Worm (Caenorhabditis elegans) whole organism, L3 larva: ENCODE data around the gene cyd-1.

Experiments
- ZK546.5 ChIP-seq: sonication (generic microtip); optimal IDR thresholded peaks from 2 replicates; lab custom pipeline; 2017; ENCODE audit warnings: missing biosample characterization, missing genetic modification characterization
- ama-1 ChIP-seq: fragments of 150-350 bp; optimal IDR thresholded peaks from 2 replicates; lab custom pipeline; 2018
- ceh-82 ChIP-seq: fragments of 150-350 bp; optimal IDR thresholded peaks from 2 replicates; lab custom pipeline; 2014; ENCODE audit warnings: missing biosample characterization, missing genetic modification characterization
- ceh-9 ChIP-seq: sonication (generic microtip); optimal IDR thresholded peaks from 2 replicates; lab custom pipeline; 2018; ENCODE audit warnings: missing biosample characterization, missing genetic modification characterization
- daf-12 ChIP-seq: fragments of 150-350 bp; optimal IDR thresholded peaks from 2 replicates; lab custom pipeline; 2014; ENCODE audit warnings: missing biosample characterization, missing genetic modification reagents, missing genetic modification characterization
- egl-27 ChIP-seq: sonication (generic microtip); optimal IDR thresholded peaks from 4 replicates; lab custom pipeline; 2017; ENCODE audit warnings: missing biosample characterization, missing genetic modification reagents, missing genetic modification characterization
- elt-1 ChIP-seq: fragments of 150-350 bp; optimal IDR thresholded peaks from 2 replicates; lab custom pipeline; 2014; ENCODE audit warnings: missing biosample characterization, missing genetic modification characterization
- elt-2 ChIP-seq: sonication (generic microtip); optimal IDR thresholded peaks from 2 replicates; lab custom pipeline; 2016; ENCODE audit warnings: missing genetic modification reagents, mild to moderate bottlenecking, missing genetic modification characterization, missing compliant biosample characterization
- elt-3 ChIP-seq, 3 experiments: fragments of 150-350 bp in 1 of 3; sonication (generic microtip) in 2 of 3; optimal IDR thresholded peaks; 2 replicates in 2 of 3; 4 replicates in 1 of 3; lab custom pipeline; 2014 to 2017; ENCODE audit warnings: missing biosample characterization in 3 of 3, missing genetic modification characterization in 3 of 3
- eor-1 ChIP-seq, 2 experiments: fragments of 150-350 bp; optimal IDR thresholded peaks; 2 replicates each; lab custom pipeline; 2014 to 2018; ENCODE audit warnings: missing biosample characterization in 2 of 2, missing genetic modification characterization in 2 of 2
- fkh-2 ChIP-seq: fragments of 150-350 bp; optimal IDR thresholded peaks from 2 replicates; lab custom pipeline; 2014; ENCODE audit warnings: missing biosample characterization, missing genetic modification reagents, missing genetic modification characterization
- fos-1 ChIP-seq: fragments of 150-350 bp; optimal IDR thresholded peaks from 2 replicates; lab custom pipeline; 2014; ENCODE audit warnings: missing biosample characterization, missing genetic modification characterization
- jun-1 ChIP-seq: fragments of 150-350 bp; optimal IDR thresholded peaks from 2 replicates; lab custom pipeline; 2014; ENCODE audit warnings: missing biosample characterization, missing genetic modification reagents, missing genetic modification characterization
- lin-15B ChIP-seq: fragments of 150-350 bp; optimal IDR thresholded peaks from 2 replicates; lab custom pipeline; 2014; ENCODE audit warnings: missing biosample characterization, missing genetic modification characterization
- lin-39 ChIP-seq: fragments of 150-350 bp; optimal IDR thresholded peaks from 2 replicates; lab custom pipeline; 2018; ENCODE audit warnings: missing biosample characterization, missing genetic modification reagents, missing genetic modification characterization
- mdl-1 ChIP-seq: fragments of 150-350 bp; optimal IDR thresholded peaks from 2 replicates; lab custom pipeline; 2014; ENCODE audit warnings: missing biosample characterization, missing genetic modification characterization
- mml-1 ChIP-seq: fragments of 150-350 bp; sonication (generic microtip); optimal IDR thresholded peaks from 3 replicates; lab custom pipeline; 2014; ENCODE audit warnings: missing biosample characterization, missing genetic modification characterization
- nfya-1 ChIP-seq: sonication (generic microtip); optimal IDR thresholded peaks from 2 replicates; lab custom pipeline; 2017; ENCODE audit warnings: missing genetic modification characterization, mild to moderate bottlenecking, missing compliant biosample characterization, antibody characterized with exemption, moderate library complexity; ENCODE audit not compliant: insufficient read depth
- nhr-11 ChIP-seq: fragments of 150-350 bp; optimal IDR thresholded peaks from 2 replicates; lab custom pipeline; 2014; ENCODE audit warnings: missing biosample characterization, missing genetic modification characterization
- nhr-23 ChIP-seq: fragments of 150-350 bp; optimal IDR thresholded peaks from 2 replicates; lab custom pipeline; 2014; ENCODE audit warnings: missing biosample characterization, missing genetic modification reagents, missing genetic modification characterization
- nhr-237 ChIP-seq: fragments of 150-350 bp; optimal IDR thresholded peaks from 2 replicates; lab custom pipeline; 2014; ENCODE audit warnings: missing biosample characterization, missing genetic modification characterization
- nhr-25 ChIP-seq: sonication (generic microtip); optimal IDR thresholded peaks from 2 replicates; lab custom pipeline; 2017; ENCODE audit warnings: missing biosample characterization, missing genetic modification characterization
- nhr-28 ChIP-seq: fragments of 150-350 bp; optimal IDR thresholded peaks from 2 replicates; lab custom pipeline; 2014; ENCODE audit warnings: missing biosample characterization, missing genetic modification characterization
- nhr-43 ChIP-seq: sonication (generic microtip); optimal IDR thresholded peaks from 2 replicates; lab custom pipeline; 2016; ENCODE audit warnings: mild to moderate bottlenecking, missing genetic modification characterization, missing compliant biosample characterization; ENCODE audit not compliant: poor library complexity, severe bottlenecking
- nhr-67 ChIP-seq: fragments of 150-350 bp; optimal IDR thresholded peaks from 2 replicates; lab custom pipeline; 2014; ENCODE audit warnings: missing biosample characterization, missing genetic modification characterization
- nhr-76 ChIP-seq: fragments of 150-350 bp; sonication (generic microtip); optimal IDR thresholded peaks from 5 replicates; lab custom pipeline; 2014; ENCODE audit warnings: missing biosample characterization, missing genetic modification characterization
- pha-4 ChIP-seq: fragments of 150-350 bp; optimal IDR thresholded peaks from 2 replicates; lab custom pipeline; 2014; ENCODE audit warnings: missing biosample characterization, missing genetic modification reagents, missing genetic modification characterization
- pqm-1 ChIP-seq: fragments of 150-350 bp; optimal IDR thresholded peaks from 2 replicates; lab custom pipeline; 2017; ENCODE audit warnings: missing biosample characterization, missing genetic modification characterization, inconsistent platforms
- sea-2 ChIP-seq: fragments of 150-350 bp; sonication (generic microtip); optimal IDR thresholded peaks from 4 replicates; lab custom pipeline; 2014; ENCODE audit warnings: missing biosample characterization, missing genetic modification reagents, missing genetic modification characterization
- tbx-2 ChIP-seq: sonication (generic microtip); optimal IDR thresholded peaks from 2 replicates; lab custom pipeline; 2016; ENCODE audit warnings: mild to moderate bottlenecking, missing genetic modification characterization, missing compliant biosample characterization
- zag-1 ChIP-seq: fragments of 150-350 bp; optimal IDR thresholded peaks from 2 replicates; lab custom pipeline; 2014; ENCODE audit warnings: missing biosample characterization, missing genetic modification characterization
- ztf-11 ChIP-seq: fragments of 150-350 bp; optimal IDR thresholded peaks from 2 replicates; lab custom pipeline; 2014; ENCODE audit warnings: missing biosample characterization, missing genetic modification characterization
- ztf-4 ChIP-seq: fragments of 150-350 bp; optimal IDR thresholded peaks from 2 replicates; lab custom pipeline; 2014; ENCODE audit warnings: missing biosample characterization, missing genetic modification characterization

Gene cyd-1

DNA sequence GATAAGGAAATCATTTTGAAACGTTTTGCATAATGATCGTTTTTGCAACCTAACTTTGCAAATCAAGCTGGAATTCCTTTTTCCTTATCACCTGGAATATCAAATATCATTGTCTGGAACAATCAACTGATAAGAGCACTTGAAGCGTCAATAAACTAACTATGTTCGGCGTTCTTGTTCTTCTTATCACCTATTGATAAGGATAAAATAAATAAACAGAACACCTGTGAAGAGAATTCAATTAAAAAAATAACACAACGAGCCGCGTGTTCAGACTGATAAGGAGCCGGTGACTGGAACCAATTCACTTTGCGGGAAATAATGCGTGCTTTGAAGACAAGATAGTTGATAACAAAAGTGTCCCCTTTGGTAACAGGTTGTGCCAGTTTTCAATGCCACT is at the start of gene cyd-1:
Gene cyd-1, plus strand, starts transcription at position 380 of the 400 bp plus-strand sequence.
- no peak for TF ChIP-seq fos-1
- no peak for TF ChIP-seq elt-1 (tag; lab: Kevin White, UChicago)
- TF ChIP-seq lin-39 (tag; lab: Kevin White, UChicago) = no peak
- no peak for TF ChIP-seq ztf-11
- no peak for TF ChIP-seq nhr-28 (tag; lab: Kevin White, UChicago)
- TF ChIP-seq nfya-1 (tag; lab: Kevin White, UChicago) = no peak
- TF ChIP-seq nhr-67 = no peak
- peak; percentile 85 for TF ChIP-seq pqm-1 (tag; lab: Kevin White, UChicago)
- no peak for TF ChIP-seq nhr-25
- TF ChIP-seq jun-1 (tag; lab: Kevin White, UChicago) = peak; percentile 26
- TF ChIP-seq elt-2 = peak; percentile 100
- TF ChIP-seq pha-4 (tag; lab: Kevin White, UChicago) = peak; percentile 91
- no peak for TF ChIP-seq mml-1 (tag; lab: Kevin White, UChicago)
- TF ChIP-seq ztf-4 (tag; lab: Kevin White, UChicago) = no peak
- no peak for TF ChIP-seq mdl-1 (tag; lab: Kevin White, UChicago)

DNA sequence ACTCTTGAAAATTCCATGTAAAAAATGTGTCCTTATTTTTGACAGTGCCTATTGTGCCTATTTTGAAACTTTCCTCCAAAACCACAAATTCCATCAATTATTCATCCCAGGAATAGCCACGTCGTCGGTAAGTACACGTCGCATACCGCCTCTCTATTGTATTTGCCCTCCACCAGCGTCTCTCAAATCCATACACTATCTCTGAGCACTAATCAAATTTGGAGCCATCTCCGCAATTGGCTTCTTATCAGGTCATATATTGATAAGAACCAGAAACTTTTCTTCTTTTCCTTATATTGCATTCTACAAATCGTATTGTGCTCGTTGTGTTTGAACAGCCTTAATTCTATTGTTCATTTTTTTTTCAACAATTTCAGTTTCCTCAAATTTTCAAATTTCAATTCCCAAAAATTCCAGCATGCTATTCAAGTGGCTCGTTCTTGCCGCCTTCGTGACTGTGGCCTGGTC is 48.9 kb upstream of the cyd-1 start, which contains the start of gene dct-18:
Gene dct-18, plus strand, starts transcription at position 418 of the 468 bp plus-strand sequence.
- TF ChIP-seq pha-4 (tag; lab: Kevin White, UChicago) = peak; percentile 24
- TF ChIP-seq elt-3 (tag; optimal IDR thresholded peaks at IDR 0.05; lab: Kevin White, UChicago) = no peak
- TF ChIP-seq elt-2 = peak; percentile 95
- TF ChIP-seq pqm-1 (tag; lab: Kevin White, UChicago) = peak; percentile 77
- TF ChIP-seq, all 47 proteins: peak for 3

DNA sequence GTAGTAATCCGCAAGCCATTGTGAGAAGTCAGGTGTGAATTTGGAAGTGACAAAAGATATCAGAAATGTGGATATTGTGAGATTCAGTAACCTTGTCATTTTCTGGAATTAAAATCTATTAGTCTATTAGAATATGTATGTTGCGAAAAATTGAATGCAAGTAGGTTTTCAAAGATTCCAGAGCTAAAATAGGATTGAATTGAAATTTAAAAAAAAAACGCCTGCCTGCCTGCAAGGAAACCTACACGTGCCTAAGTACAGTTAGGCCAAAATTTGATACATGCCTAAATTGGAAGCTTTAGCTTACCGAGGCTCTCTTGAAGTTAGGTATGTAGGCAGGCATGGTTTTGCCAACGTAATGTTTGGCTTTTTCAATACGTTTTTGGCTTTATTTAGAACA is 45.1 kb upstream of the cyd-1 start, which contains the start of gene lips-9:
Gene lips-9, minus strand, starts transcription at position 101 of the 400 bp plus-strand sequence.
- TF ChIP-seq ZK546.5 (tag; lab: Kevin White, UChicago) = no peak
- TF ChIP-seq elt-3 (tag; optimal IDR thresholded peaks at IDR 0.05; lab: Kevin White, UChicago) = no peak
- TF ChIP-seq ceh-9 (tag; lab: Kevin White, UChicago) = no peak
- TF ChIP-seq tbx-2 = no peak
- TF ChIP-seq jun-1 (tag; lab: Kevin White, UChicago) = no peak
- no peak for TF ChIP-seq egl-27 (tag; lab: Kevin White, UChicago)
- TF ChIP-seq lin-15B (tag; lab: Kevin White, UChicago) = no peak
- no peak for TF ChIP-seq mdl-1 (tag; lab: Kevin White, UChicago)
- no peak for TF ChIP-seq daf-12
- TF ChIP-seq nfya-1 (tag; lab: Kevin White, UChicago) = no peak
- no peak for TF ChIP-seq nhr-237
- TF ChIP-seq lin-39 (tag; lab: Kevin White, UChicago) = no peak
- no peak for TF ChIP-seq fkh-2 (tag; lab: Kevin White, UChicago)
- no peak for TF ChIP-seq ceh-82
- TF ChIP-seq sea-2 (GFP tag; lab: Kevin White, UChicago) = no peak
- no peak for TF ChIP-seq eor-1 (tag; optimal IDR thresholded peaks at IDR 0.05; lab: Kevin White, UChicago)
- no peak for TF ChIP-seq zag-1 (tag; lab: Kevin White, UChicago)

DNA sequence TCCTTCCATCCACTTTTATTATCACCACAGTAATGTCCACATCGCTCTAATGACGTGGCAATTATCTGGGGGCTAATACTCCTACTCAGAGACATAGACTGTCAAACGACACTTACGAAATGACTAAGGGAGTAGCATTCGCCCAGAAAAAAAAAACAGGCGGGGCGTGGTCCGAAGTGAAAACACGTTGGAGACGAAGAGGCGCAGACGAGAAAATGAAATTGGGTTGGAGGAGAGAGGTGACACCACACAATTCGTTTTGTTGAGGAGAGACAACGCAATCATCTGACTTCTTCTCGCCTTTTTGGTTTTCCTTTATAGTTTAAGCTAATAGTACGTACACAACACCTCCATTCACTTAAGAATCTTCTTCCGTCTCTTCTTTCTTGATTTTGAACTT is 41.2 kb upstream of the cyd-1 start:
- TF ChIP-seq nhr-25 (peak; percentile 24), ceh-9 (tag; lab: Kevin White, UChicago) (no peak), mml-1 (tag; lab: Kevin White, UChicago) (no peak), elt-3 (tag; optimal IDR thresholded peaks at IDR 0.05; lab: Kevin White, UChicago) (peak in 1 of 3 experiments; percentile 25), nhr-11 (tag; lab: Kevin White, UChicago) (no peak), eor-1 (tag; optimal IDR thresholded peaks at IDR 0.05; lab: Kevin White, UChicago) (no peak), nhr-23 (tag; lab: Kevin White, UChicago) (peak; percentile 32)

DNA sequence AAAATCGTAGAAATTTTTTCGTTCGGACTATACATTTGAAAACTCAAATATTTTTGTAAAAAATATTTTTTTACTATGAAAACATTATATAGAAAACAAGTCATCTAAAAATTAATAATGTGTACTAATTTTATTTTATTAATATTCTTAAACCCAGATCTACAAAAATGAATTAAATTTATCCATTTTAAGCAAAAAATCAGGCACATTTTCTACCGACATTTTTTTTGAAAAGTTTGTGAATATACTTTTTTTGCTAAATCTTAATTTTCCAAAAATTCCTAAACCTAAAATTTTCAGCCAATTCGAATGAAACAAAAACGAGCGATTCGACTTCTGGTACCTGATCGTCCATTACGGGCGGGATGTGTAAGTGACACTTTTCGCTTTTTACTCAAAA is 40.6 kb upstream of the cyd-1 start, which contains the start of gene arrd-10:
Gene arrd-10, plus strand, starts transcription at position 301 of the 400 bp plus-strand sequence.
- TF ChIP-seq nhr-28 (tag; lab: Kevin White, UChicago) (no peak), pqm-1 (tag; lab: Kevin White, UChicago) (no peak), ama-1 (lab: Kevin White, UChicago) (no peak), nhr-43 (no peak), nhr-76 (tag; lab: Kevin White, UChicago) (no peak), eor-1 (tag; optimal IDR thresholded peaks at IDR 0.05; lab: Kevin White, UChicago) (no peak)
- TF ChIP-seq, all 47 proteins: peak for 0
